Worm (Caenorhabditis elegans) whole organism, young adult: Measurements from ENCODE around the gene F37B12.1.

Experiments used
- B0336.3 ChIP-seq: fragments of 200-800 bp; sonication (Bioruptor generic); IDR thresholded peaks from 2 replicates; pipeline ENCODE4 v1.3.6; 2022; ENCODE audit warnings: missing genetic modification characterization, missing compliant biosample characterization
- F33H1.4 ChIP-seq: fragments of 200-800 bp; sonication (Bioruptor generic); IDR thresholded peaks from 2 replicates; pipeline ENCODE4 v1.3.6; 2022; ENCODE audit warnings: missing genetic modification reagents, missing genetic modification characterization, missing compliant biosample characterization
- F37B4.10 ChIP-seq: fragments of 200-800 bp; sonication (Bioruptor generic); IDR thresholded peaks from 2 replicates; pipeline ENCODE4 v1.3.6; 2022; ENCODE audit warnings: missing genetic modification characterization, missing compliant biosample characterization
- F57A8.1 ChIP-seq: fragments of 200-800 bp; sonication (Bioruptor generic); optimal IDR thresholded peaks from 2 replicates; lab custom pipeline; 2018; ENCODE audit warnings: mild to moderate bottlenecking, missing genetic modification characterization, moderate library complexity, missing compliant biosample characterization
- K12H6.12 ChIP-seq: fragments of 200-800 bp; sonication (Bioruptor generic); optimal IDR thresholded peaks from 2 replicates; lab custom pipeline; 2018; ENCODE audit warnings: mild to moderate bottlenecking, missing genetic modification characterization, missing compliant biosample characterization
- Y53G8AR.9 ChIP-seq: fragments of 200-800 bp; sonication (Bioruptor generic); conservative IDR thresholded peaks from 2 replicates; pipeline ENCODE4 v1.3.6; 2022; ENCODE audit warnings: missing genetic modification reagents, missing genetic modification characterization, missing compliant biosample characterization
- aptf-3 ChIP-seq: fragments of 200-800 bp; sonication (Bioruptor generic); IDR thresholded peaks from 2 replicates; pipeline ENCODE4 v1.3.6; 2022; ENCODE audit warnings: missing genetic modification characterization, missing compliant biosample characterization
- attf-5 ChIP-seq: fragments of 200-800 bp; sonication (Bioruptor generic); optimal IDR thresholded peaks from 2 replicates; lab custom pipeline; 2018; ENCODE audit warnings: mild to moderate bottlenecking, missing genetic modification characterization, missing compliant biosample characterization
- ccch-3 ChIP-seq: fragments of 200-800 bp; sonication (Bioruptor generic); optimal IDR thresholded peaks from 2 replicates; lab custom pipeline; 2018; ENCODE audit warnings: mild to moderate bottlenecking, missing genetic modification characterization, missing compliant biosample characterization
- cebp-1 ChIP-seq, 2 experiments: fragments of 200-800 bp in 1 of 2; sonication (Bioruptor generic) in 1 of 2; sonication (generic microtip) in 1 of 2; IDR thresholded peaks in 1 of 2; optimal IDR thresholded peaks in 1 of 2; 2 replicates each; pipeline versions ENCODE4 v1.3.6 to Lab custom; 2017 to 2022; ENCODE audit warnings: missing compliant biosample characterization in 2 of 2, missing genetic modification characterization in 2 of 2, mild to moderate bottlenecking in 1 of 2, missing genetic modification reagents in 1 of 2, moderate library complexity in 1 of 2
- ceh-27 ChIP-seq: fragments of 200-800 bp; sonication (Bioruptor generic); optimal IDR thresholded peaks from 2 replicates; lab custom pipeline; 2018; ENCODE audit warnings: mild to moderate bottlenecking, missing genetic modification characterization, moderate library complexity, missing compliant biosample characterization
- ceh-40 ChIP-seq: fragments of 200-800 bp; sonication (Bioruptor generic); IDR thresholded peaks from 2 replicates; pipeline ENCODE4 v1.3.6; 2022; ENCODE audit warnings: missing genetic modification characterization, missing compliant biosample characterization
- chd-7 ChIP-seq: sonication (generic microtip); optimal IDR thresholded peaks from 2 replicates; lab custom pipeline; 2016; ENCODE audit warnings: mild to moderate bottlenecking, missing genetic modification characterization, moderate library complexity, missing compliant biosample characterization
- dox-1 ChIP-seq: fragments of 200-800 bp; sonication (Bioruptor generic); IDR thresholded peaks from 2 replicates; pipeline ENCODE4 v1.3.6; 2022; ENCODE audit warnings: missing genetic modification reagents, missing genetic modification characterization, missing compliant biosample characterization
- egrh-3 ChIP-seq: fragments of 200-800 bp; sonication (Bioruptor generic); IDR thresholded peaks from 2 replicates; pipeline ENCODE4 v1.3.6; 2022; ENCODE audit warnings: missing genetic modification reagents, missing genetic modification characterization, missing compliant biosample characterization
- hlh-12 ChIP-seq: sonication (generic microtip); optimal IDR thresholded peaks from 2 replicates; lab custom pipeline; 2016; ENCODE audit warnings: missing genetic modification characterization, missing compliant biosample characterization
- hmg-1.2 ChIP-seq: fragments of 200-800 bp; sonication (Bioruptor generic); IDR thresholded peaks from 2 replicates; pipeline ENCODE4 v1.3.6; 2022; ENCODE audit warnings: missing genetic modification reagents, missing genetic modification characterization, missing compliant biosample characterization
- let-526 ChIP-seq: fragments of 200-800 bp; sonication (Bioruptor generic); IDR thresholded peaks from 2 replicates; pipeline ENCODE4 v1.3.6; 2022; ENCODE audit warnings: missing genetic modification reagents, missing genetic modification characterization, missing compliant biosample characterization
- lin-26 ChIP-seq: fragments of 200-800 bp; sonication (Bioruptor generic); IDR thresholded peaks from 2 replicates; pipeline ENCODE4 v1.3.6; 2022; ENCODE audit warnings: missing genetic modification reagents, missing genetic modification characterization, missing compliant biosample characterization
- lin-40 ChIP-seq: sonication (generic microtip); optimal IDR thresholded peaks from 2 replicates; lab custom pipeline; 2016; ENCODE audit warnings: missing genetic modification characterization, mild to moderate bottlenecking, missing compliant biosample characterization, missing genotype, missing genetic modification reagents
- lin-54 ChIP-seq: fragments of 200-800 bp; sonication (Bioruptor generic); optimal IDR thresholded peaks from 2 replicates; lab custom pipeline; 2018; ENCODE audit warnings: mild to moderate bottlenecking, missing genetic modification characterization, missing compliant biosample characterization
- lir-1 ChIP-seq: fragments of 200-800 bp; sonication (Bioruptor generic); conservative IDR thresholded peaks from 2 replicates; pipeline ENCODE4 v1.3.6; 2022; ENCODE audit warnings: missing genetic modification reagents, missing genetic modification characterization, missing compliant biosample characterization
- madf-10 ChIP-seq: sonication (generic microtip); optimal IDR thresholded peaks from 2 replicates; lab custom pipeline; 2016; ENCODE audit warnings: mild to moderate bottlenecking, missing genetic modification characterization, missing compliant biosample characterization
- madf-8 ChIP-seq: fragments of 200-800 bp; sonication (Bioruptor generic); conservative IDR thresholded peaks from 2 replicates; pipeline ENCODE4 v1.3.6; 2022; ENCODE audit warnings: missing genetic modification reagents, missing genetic modification characterization, missing compliant biosample characterization
- mcd-1 ChIP-seq: fragments of 200-800 bp; sonication (Bioruptor generic); IDR thresholded peaks from 2 replicates; pipeline ENCODE4 v1.3.6; 2022; ENCODE audit warnings: missing genetic modification reagents, missing genetic modification characterization, missing compliant biosample characterization
- mes-4 ChIP-seq: sonication (generic microtip); optimal IDR thresholded peaks from 2 replicates; lab custom pipeline; 2016; ENCODE audit warnings: missing genotype, missing genetic modification characterization, missing compliant biosample characterization
- nhr-179 ChIP-seq: sonication (generic microtip); optimal IDR thresholded peaks from 2 replicates; lab custom pipeline; 2016; ENCODE audit warnings: mild to moderate bottlenecking, missing genetic modification characterization, missing compliant biosample characterization
- nhr-80 ChIP-seq: sonication (generic microtip); optimal IDR thresholded peaks from 2 replicates; lab custom pipeline; 2016; ENCODE audit warnings: missing genetic modification characterization, missing compliant biosample characterization
- nhr-90 ChIP-seq: sonication (generic microtip); optimal IDR thresholded peaks from 2 replicates; lab custom pipeline; 2016; ENCODE audit warnings: missing genotype, mild to moderate bottlenecking, missing genetic modification characterization, missing compliant biosample characterization
- pbrm-1 ChIP-seq: fragments of 200-800 bp; sonication (Bioruptor generic); IDR thresholded peaks from 2 replicates; pipeline ENCODE4 v1.3.6; 2022; ENCODE audit warnings: missing genetic modification reagents, missing genetic modification characterization, missing compliant biosample characterization
- pha-4 ChIP-seq: fragments of 150-350 bp; sonication (generic microtip); optimal IDR thresholded peaks from 2 replicates; lab custom pipeline; 2014; ENCODE audit warnings: missing biosample characterization, missing genetic modification reagents, missing genetic modification characterization
- rcor-1 ChIP-seq: fragments of 200-800 bp; sonication (Bioruptor generic); IDR thresholded peaks from 2 replicates; pipeline ENCODE4 v1.3.6; 2022; ENCODE audit warnings: missing genetic modification reagents, missing genetic modification characterization, missing compliant biosample characterization
- sdz-38 ChIP-seq: sonication (generic microtip); optimal IDR thresholded peaks from 2 replicates; lab custom pipeline; 2016; ENCODE audit warnings: missing genotype, missing genetic modification characterization, missing compliant biosample characterization
- snpc-4 ChIP-seq, 5 experiments: fragments of 150-350 bp in 1 of 5; sonication (generic microtip) in 4 of 5; optimal IDR thresholded peaks; 2 replicates each; lab custom pipeline; 2014 to 2018; ENCODE audit warnings: missing genetic modification characterization in 5 of 5, missing biosample characterization in 3 of 5, antibody characterized with exemption in 2 of 5, mild to moderate bottlenecking in 2 of 5, missing compliant biosample characterization in 2 of 5, missing genotype in 2 of 5, moderate library complexity in 2 of 5, missing genetic modification reagents in 1 of 5
- somi-1 ChIP-seq: fragments of 200-800 bp; sonication (Bioruptor generic); optimal IDR thresholded peaks from 2 replicates; lab custom pipeline; 2018; ENCODE audit warnings: mild to moderate bottlenecking, missing genetic modification characterization, missing compliant biosample characterization
- tlf-1 ChIP-seq: fragments of 200-800 bp; sonication (Bioruptor generic); optimal IDR thresholded peaks from 2 replicates; lab custom pipeline; 2018; ENCODE audit warnings: mild to moderate bottlenecking, missing genetic modification characterization, missing compliant biosample characterization
- zfh-2 ChIP-seq: fragments of 200-800 bp; sonication (Bioruptor generic); conservative IDR thresholded peaks from 2 replicates; pipeline ENCODE4 v1.3.6; 2022; ENCODE audit warnings: missing genetic modification reagents, missing genetic modification characterization, missing compliant biosample characterization
- ztf-18 ChIP-seq: sonication (generic microtip); optimal IDR thresholded peaks from 2 replicates; lab custom pipeline; 2016; ENCODE audit warnings: missing genotype, mild to moderate bottlenecking, missing genetic modification characterization, missing compliant biosample characterization
- ztf-28 ChIP-seq: fragments of 200-800 bp; sonication (Bioruptor generic); IDR thresholded peaks from 2 replicates; pipeline ENCODE4 v1.3.6; 2022; ENCODE audit warnings: missing genetic modification reagents, missing genetic modification characterization, missing compliant biosample characterization

F37B12.1 gene

ce11 chrII:9062261-9062948 is 33.3 kb upstream of the F37B12.1 start:
- TF ChIP-seq cebp-1 (GFP tag; IDR thresholded peaks at IDR 0.05; lab: Robert Waterston, UW): peak; percentile 61; the same call in 1 of the 2 replicates
- peak; percentile 91 for TF ChIP-seq cebp-1 (tag; optimal IDR thresholded peaks at IDR 0.05; lab: Kevin White, UChicago)
- TF ChIP-seq let-526 (GFP tag; lab: Robert Waterston, UW): no peak
- no peak for TF ChIP-seq F57A8.1 (GFP tag; lab: Kevin White, UChicago)
- TF ChIP-seq F37B4.10: 0 out of 2 replicates have a peak, but pooled peaks have one; percentile 27
- no peak for TF ChIP-seq lir-1 (GFP tag; lab: Robert Waterston, UW)
- TF ChIP-seq, all 124 proteins: peak for 2

- TF ChIP-seq B0336.3 (GFP tag; lab: Robert Waterston, UW) (peak; percentile 48; the same call in 1 of the 2 replicates), hmg-1.2 (peak; percentile 81), madf-10 (tag; lab: Kevin White, UChicago) (peak; percentile 90), dox-1 (peak; percentile 50), ccch-3 (GFP tag; lab: Kevin White, UChicago) (no peak), attf-5 (GFP tag; lab: Kevin White, UChicago) (peak; percentile 76), pha-4 (tag; lab: Kevin White, UChicago) (no peak), ceh-27 (GFP tag; lab: Kevin White, UChicago) (peak; percentile 64), lin-26 (peak; percentile 71; the same call in 1 of the 2 replicates), nhr-80 (tag; lab: Kevin White, UChicago) (peak; percentile 74), somi-1 (no peak), F33H1.4 (0 out of 2 replicates have a peak, but pooled peaks have one; percentile 18), cebp-1 (GFP tag; IDR thresholded peaks at IDR 0.05; lab: Robert Waterston, UW) (0 out of 2 replicates have a peak, but pooled peaks have one; percentile 28), cebp-1 (tag; optimal IDR thresholded peaks at IDR 0.05; lab: Kevin White, UChicago) (peak; percentile 78), lin-54 (peak; percentile 19), tlf-1 (GFP tag; lab: Kevin White, UChicago) (peak; percentile 6), hlh-12 (tag; lab: Kevin White, UChicago) (no peak), mcd-1 (GFP tag; lab: Robert Waterston, UW) (peak; percentile 58), sdz-38 (tag; lab: Kevin White, UChicago) (no peak), lin-40 (tag; lab: Kevin White, UChicago) (peak; percentile 56), egrh-3 (GFP tag; lab: Robert Waterston, UW) (peak; percentile 56; the same call in 1 of the 2 replicates), K12H6.12 (peak; percentile 75), madf-8 (GFP tag; lab: Robert Waterston, UW) (no peak), chd-7 (tag; lab: Kevin White, UChicago) (peak; percentile 20), ceh-40 (GFP tag; lab: Robert Waterston, UW) (no peak), rcor-1 (peak; percentile 31; the same call in 1 of the 2 replicates), nhr-90 (tag; lab: Kevin White, UChicago) (peak; percentile 56), snpc-4 (GFP tag; optimal IDR thresholded peaks at IDR 0.05; lab: Kevin White, UChicago) (no peak), snpc-4 (tag; optimal IDR thresholded peaks at IDR 0.05; lab: Kevin White, UChicago) (peak; percentile 5 to 55 (median 36)), F37B4.10 (0 out of 2 replicates have a peak, but pooled peaks have one; percentile 57), zfh-2 (peak; percentile 92), aptf-3 (GFP tag; lab: Robert Waterston, UW) (no peak), pbrm-1 (GFP tag; lab: Robert Waterston, UW) (peak; percentile 47; the same call in 1 of the 2 replicates), lir-1 (GFP tag; lab: Robert Waterston, UW) (peak; percentile 69), nhr-179 (no peak), Y53G8AR.9 (GFP tag; lab: Robert Waterston, UW) (no peak), ztf-18 (peak; percentile 33), mes-4 (tag; lab: Kevin White, UChicago) (no peak), ztf-28 (GFP tag; lab: Robert Waterston, UW) (no peak)
Observed at ce11 chrII:9061557-9062183, 32.6 kb upstream of the F37B12.1 start.
